Worm (Caenorhabditis elegans) whole organism, late embryonic: Measurements from ENCODE around the gene nspg-1.

Experiments used
- C08G9.2 ChIP-seq: sonication (generic microtip); optimal IDR thresholded peaks from 2 replicates; lab custom pipeline; 2016; ENCODE audit warnings: mild to moderate bottlenecking, missing genetic modification characterization, moderate library complexity, missing compliant biosample characterization
- C38D4.7 ChIP-seq: fragments of 200-800 bp; sonication (Bioruptor generic); optimal IDR thresholded peaks from 2 replicates; lab custom pipeline; 2018; ENCODE audit warnings: mild to moderate bottlenecking, missing genetic modification characterization, moderate library complexity, missing compliant biosample characterization
- F13H6.1 ChIP-seq: sonication (generic microtip); optimal IDR thresholded peaks from 2 replicates; lab custom pipeline; 2016; ENCODE audit warnings: missing genetic modification characterization, missing compliant biosample characterization
- K02D7.2 ChIP-seq: sonication (generic microtip); optimal IDR thresholded peaks from 2 replicates; lab custom pipeline; 2017; ENCODE audit warnings: mild to moderate bottlenecking, missing genetic modification characterization, missing compliant biosample characterization
- T23F11.4 ChIP-seq: fragments of 200-800 bp; sonication (Bioruptor generic); optimal IDR thresholded peaks from 2 replicates; lab custom pipeline; 2018; ENCODE audit warnings: mild to moderate bottlenecking, missing genetic modification characterization, missing compliant biosample characterization
- ahr-1 ChIP-seq: sonication (generic microtip); optimal IDR thresholded peaks from 2 replicates; lab custom pipeline; 2016; ENCODE audit warnings: missing genetic modification characterization, missing compliant biosample characterization
- ceh-18 ChIP-seq: sonication (generic microtip); optimal IDR thresholded peaks from 2 replicates; lab custom pipeline; 2016; ENCODE audit warnings: missing genetic modification characterization, missing compliant biosample characterization
- ceh-2 ChIP-seq: sonication (generic microtip); optimal IDR thresholded peaks from 2 replicates; lab custom pipeline; 2016; ENCODE audit warnings: missing genotype, missing genetic modification characterization, missing compliant biosample characterization
- ceh-22 ChIP-seq: sonication (generic microtip); optimal IDR thresholded peaks from 2 replicates; lab custom pipeline; 2017; ENCODE audit warnings: missing biosample characterization, missing genetic modification characterization
- ceh-24 ChIP-seq: sonication (generic microtip); optimal IDR thresholded peaks from 2 replicates; lab custom pipeline; 2016; ENCODE audit warnings: mild to moderate bottlenecking, missing genetic modification characterization, missing compliant biosample characterization
- ceh-45 ChIP-seq: fragments of 200-800 bp; sonication (Bioruptor generic); IDR thresholded peaks from 2 replicates; pipeline ENCODE4 v1.3.6; 2022; ENCODE audit warnings: missing genetic modification reagents, missing genetic modification characterization, missing compliant biosample characterization
- ceh-48 ChIP-seq: sonication (generic microtip); optimal IDR thresholded peaks from 2 replicates; lab custom pipeline; 2016; ENCODE audit warnings: missing genetic modification characterization, inconsistent platforms, missing compliant biosample characterization
- ceh-6 ChIP-seq: fragments of 200-800 bp; sonication (Bioruptor generic); optimal IDR thresholded peaks from 2 replicates; lab custom pipeline; 2018; ENCODE audit warnings: mild to moderate bottlenecking, missing genetic modification characterization, missing compliant biosample characterization
- che-1 ChIP-seq: sonication (generic microtip); optimal IDR thresholded peaks from 2 replicates; lab custom pipeline; 2016; ENCODE audit warnings: mild to moderate bottlenecking, missing genetic modification characterization, missing compliant biosample characterization
- dve-1 ChIP-seq: sonication (generic microtip); optimal IDR thresholded peaks from 2 replicates; lab custom pipeline; 2017; ENCODE audit warnings: antibody characterized with exemption, mild to moderate bottlenecking, missing genetic modification characterization, missing compliant biosample characterization
- elt-4 ChIP-seq: sonication (generic microtip); optimal IDR thresholded peaks from 2 replicates; lab custom pipeline; 2016; ENCODE audit warnings: missing genetic modification characterization, missing compliant biosample characterization
- eyg-1 ChIP-seq: sonication (generic microtip); optimal IDR thresholded peaks from 2 replicates; lab custom pipeline; 2016; ENCODE audit warnings: missing genotype, missing genetic modification characterization, missing compliant biosample characterization
- fkh-10 ChIP-seq: fragments of 150-350 bp; optimal IDR thresholded peaks from 2 replicates; lab custom pipeline; 2014; ENCODE audit warnings: missing biosample characterization, missing genetic modification reagents, missing genetic modification characterization
- fkh-6 ChIP-seq: sonication (generic microtip); optimal IDR thresholded peaks from 2 replicates; lab custom pipeline; 2016; ENCODE audit warnings: missing genetic modification characterization, missing compliant biosample characterization
- hlh-13 ChIP-seq: fragments of 200-800 bp; sonication (Bioruptor generic); optimal IDR thresholded peaks from 2 replicates; lab custom pipeline; 2018; ENCODE audit warnings: mild to moderate bottlenecking, missing genetic modification characterization, missing compliant biosample characterization
- hlh-15 ChIP-seq: sonication (generic microtip); optimal IDR thresholded peaks from 2 replicates; lab custom pipeline; 2016; ENCODE audit warnings: missing genetic modification characterization, missing compliant biosample characterization
- hlh-6 ChIP-seq: sonication (generic microtip); optimal IDR thresholded peaks from 2 replicates; lab custom pipeline; 2016; ENCODE audit warnings: missing genotype, missing genetic modification characterization, missing compliant biosample characterization
- hlh-8 ChIP-seq: sonication (generic microtip); optimal IDR thresholded peaks from 2 replicates; lab custom pipeline; 2016; ENCODE audit warnings: missing genotype, missing genetic modification characterization, missing compliant biosample characterization
- lin-11 ChIP-seq: fragments of 200-800 bp; sonication (Bioruptor generic); optimal IDR thresholded peaks from 2 replicates; lab custom pipeline; 2018; ENCODE audit warnings: mild to moderate bottlenecking, missing genetic modification characterization, missing compliant biosample characterization
- mec-3 ChIP-seq: sonication (generic microtip); optimal IDR thresholded peaks from 2 replicates; lab custom pipeline; 2016; ENCODE audit warnings: borderline replicate concordance, missing genetic modification characterization, missing compliant biosample characterization
- nfya-1 ChIP-seq: sonication (generic microtip); optimal IDR thresholded peaks from 2 replicates; lab custom pipeline; 2017; ENCODE audit warnings: missing genetic modification characterization, mild to moderate bottlenecking, missing compliant biosample characterization, antibody characterized with exemption, moderate library complexity
- nhr-11 ChIP-seq: fragments of 150-350 bp; optimal IDR thresholded peaks from 2 replicates; lab custom pipeline; 2014; ENCODE audit warnings: missing biosample characterization, missing genetic modification characterization
- npax-4 ChIP-seq: sonication (generic microtip); optimal IDR thresholded peaks from 2 replicates; lab custom pipeline; 2016; ENCODE audit warnings: missing genetic modification characterization, missing compliant biosample characterization
- pat-9 ChIP-seq: fragments of 200-800 bp; sonication (Bioruptor generic); optimal IDR thresholded peaks from 2 replicates; lab custom pipeline; 2018; ENCODE audit warnings: mild to moderate bottlenecking, missing genetic modification characterization, moderate library complexity, missing compliant biosample characterization
- pha-4 ChIP-seq: fragments of 150-350 bp; optimal IDR thresholded peaks from 2 replicates; lab custom pipeline; 2018; ENCODE audit warnings: missing biosample characterization, missing genetic modification reagents, missing genetic modification characterization
- pros-1 ChIP-seq: fragments of 150-350 bp; optimal IDR thresholded peaks from 2 replicates; lab custom pipeline; 2014; ENCODE audit warnings: missing biosample characterization, missing genetic modification reagents, missing genetic modification characterization
- ref-2 ChIP-seq: sonication (generic microtip); optimal IDR thresholded peaks from 2 replicates; lab custom pipeline; 2016; ENCODE audit warnings: missing genetic modification characterization, missing compliant biosample characterization
- tbx-2 ChIP-seq: sonication (generic microtip); optimal IDR thresholded peaks from 2 replicates; lab custom pipeline; 2016; ENCODE audit warnings: missing genetic modification characterization, missing compliant biosample characterization
- tbx-7 ChIP-seq: sonication (generic microtip); optimal IDR thresholded peaks from 2 replicates; lab custom pipeline; 2016; ENCODE audit warnings: missing genotype, missing genetic modification characterization, missing compliant biosample characterization
- ttx-3 ChIP-seq: sonication (generic microtip); optimal IDR thresholded peaks from 2 replicates; lab custom pipeline; 2016; ENCODE audit warnings: missing genetic modification reagents, missing genetic modification characterization, missing compliant biosample characterization
- unc-3 ChIP-seq, 2 experiments: fragments of 200-800 bp in 1 of 2; sonication (Bioruptor generic) in 1 of 2; sonication (generic microtip) in 1 of 2; conservative IDR thresholded peaks in 1 of 2; optimal IDR thresholded peaks in 1 of 2; 2 replicates each; pipeline versions ENCODE4 v1.3.6 to Lab custom; 2016 to 2022; ENCODE audit warnings: missing compliant biosample characterization in 2 of 2, missing genetic modification characterization in 2 of 2, missing genetic modification reagents in 1 of 2
- unc-86 ChIP-seq: sonication (generic microtip); optimal IDR thresholded peaks from 2 replicates; lab custom pipeline; 2016; ENCODE audit warnings: missing genetic modification characterization, missing compliant biosample characterization
- zip-5 ChIP-seq: sonication (generic microtip); optimal IDR thresholded peaks from 2 replicates; lab custom pipeline; 2016; ENCODE audit warnings: missing genetic modification characterization, missing compliant biosample characterization
- ztf-16 ChIP-seq: sonication (generic microtip); optimal IDR thresholded peaks from 2 replicates; lab custom pipeline; 2017; ENCODE audit warnings: missing genetic modification characterization, missing compliant biosample characterization

The nspg-1 gene

DNA sequence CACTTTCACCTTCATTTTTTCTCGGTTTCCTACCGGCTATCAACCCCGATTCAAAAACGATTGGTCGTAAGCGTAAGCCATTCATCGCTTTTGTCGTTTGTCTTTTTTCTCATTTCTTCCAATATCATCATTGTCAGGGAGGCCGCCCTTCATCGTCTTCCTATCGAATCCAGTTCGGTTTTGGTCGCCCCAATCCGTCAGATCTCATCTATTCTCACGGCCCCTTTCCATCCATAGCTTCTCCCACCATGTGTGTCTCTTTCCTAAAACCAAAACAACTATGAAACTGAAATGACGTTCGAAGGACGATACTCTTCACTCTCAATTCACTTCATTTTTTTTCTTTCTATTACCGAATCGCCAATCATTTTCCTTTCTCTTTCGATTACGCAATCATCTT, 8.0 kb upstream of the nspg-1 start:
- TF ChIP-seq ceh-24 (tag; lab: Kevin White, UChicago): no peak
- TF ChIP-seq tbx-2: no peak
- no peak for TF ChIP-seq pat-9 (tag; lab: Kevin White, UChicago)
- no peak for TF ChIP-seq lin-11 (tag; lab: Kevin White, UChicago)
- TF ChIP-seq ref-2 (tag; lab: Kevin White, UChicago): no peak
- no peak for TF ChIP-seq hlh-8
- no peak for TF ChIP-seq ztf-16 (tag; lab: Kevin White, UChicago)
- no peak for TF ChIP-seq C38D4.7 (GFP tag; lab: Kevin White, UChicago)
- no peak for TF ChIP-seq mec-3 (tag; lab: Kevin White, UChicago)
- no peak for TF ChIP-seq ttx-3
- TF ChIP-seq hlh-6: no peak
- no peak for TF ChIP-seq F13H6.1
- no peak for TF ChIP-seq ceh-18 (tag; lab: Kevin White, UChicago)
- TF ChIP-seq unc-86 (tag; lab: Kevin White, UChicago): no peak

DNA sequence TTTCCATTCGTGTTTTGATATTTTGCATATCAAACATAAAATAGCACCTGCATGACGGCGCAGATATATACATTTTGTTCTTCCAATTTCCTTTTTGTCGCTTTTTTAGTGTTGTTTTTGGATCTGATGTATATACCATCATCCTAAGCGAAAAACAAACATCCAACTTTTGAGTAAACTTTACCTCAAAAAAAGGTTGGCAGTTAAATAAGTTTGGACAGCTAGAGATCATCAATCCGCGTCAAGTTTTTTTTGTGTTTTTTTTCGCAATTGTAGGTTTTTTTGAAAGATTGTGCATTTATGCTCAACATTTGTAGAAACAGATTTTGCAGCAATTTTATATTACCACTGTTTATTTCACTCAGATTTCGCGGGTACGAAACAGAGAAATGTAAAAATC, 3.9 kb upstream of the nspg-1 start, which contains the start of gene bus-19:
TSS of gene bus-19 (plus strand) at position 301 of the 400 bp plus-strand sequence.
- no peak for TF ChIP-seq unc-86 (tag; lab: Kevin White, UChicago)
- no peak for TF ChIP-seq nhr-11 (tag; lab: Kevin White, UChicago)
- TF ChIP-seq dve-1: no peak
- TF ChIP-seq ahr-1 (tag; lab: Kevin White, UChicago): no peak
- TF ChIP-seq tbx-7: no peak
- no peak for TF ChIP-seq eyg-1 (tag; lab: Kevin White, UChicago)
- TF ChIP-seq zip-5 (tag; lab: Kevin White, UChicago): no peak
- no peak for TF ChIP-seq nfya-1 (tag; lab: Kevin White, UChicago)
- TF ChIP-seq npax-4 (tag; lab: Kevin White, UChicago): no peak
- TF ChIP-seq ceh-22 (tag; lab: Kevin White, UChicago): no peak
- TF ChIP-seq ceh-48 (tag; lab: Kevin White, UChicago): no peak
- no peak for TF ChIP-seq tbx-2
- TF ChIP-seq lin-11 (tag; lab: Kevin White, UChicago): no peak
- no peak for TF ChIP-seq che-1 (tag; lab: Kevin White, UChicago)
- TF ChIP-seq K02D7.2: no peak
- TF ChIP-seq unc-3 (GFP tag; conservative IDR thresholded peaks at IDR 0.05; lab: Robert Waterston, UW): no peak
- no peak for TF ChIP-seq unc-3 (tag; optimal IDR thresholded peaks at IDR 0.05; lab: Kevin White, UChicago)
- TF ChIP-seq T23F11.4 (GFP tag; lab: Kevin White, UChicago): no peak
- no peak for TF ChIP-seq hlh-13 (GFP tag; lab: Kevin White, UChicago)
- no peak for TF ChIP-seq hlh-6
- no peak for TF ChIP-seq C08G9.2

DNA sequence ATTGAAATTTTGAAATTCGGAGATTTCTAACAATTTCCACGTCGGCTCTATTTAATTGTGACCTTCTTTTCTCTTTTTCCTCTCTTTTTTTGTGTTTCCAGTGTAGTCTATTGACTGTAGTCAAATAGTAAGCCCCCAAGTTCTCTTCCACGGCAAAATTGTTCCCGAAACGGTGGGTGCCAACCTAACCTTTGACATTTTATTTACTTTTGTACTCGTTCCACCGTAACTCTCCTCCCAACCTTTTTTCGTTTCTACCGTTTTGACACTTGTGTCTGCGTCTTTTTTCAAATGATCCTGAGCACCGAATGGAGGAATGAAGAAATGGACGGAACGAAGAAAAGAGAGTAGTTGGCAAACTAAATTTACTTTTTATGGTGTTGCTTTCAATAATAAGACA, 2.8 kb upstream of the nspg-1 start:
- TF ChIP-seq lin-11 (tag; lab: Kevin White, UChicago) (no peak), ceh-6 (GFP tag; lab: Kevin White, UChicago) (no peak), unc-3 (GFP tag; conservative IDR thresholded peaks at IDR 0.05; lab: Robert Waterston, UW) (no peak), unc-3 (tag; optimal IDR thresholded peaks at IDR 0.05; lab: Kevin White, UChicago) (no peak), F13H6.1 (no peak), ttx-3 (no peak), eyg-1 (tag; lab: Kevin White, UChicago) (no peak), elt-4 (tag; lab: Kevin White, UChicago) (no peak), ceh-2 (tag; lab: Kevin White, UChicago) (no peak), hlh-15 (tag; lab: Kevin White, UChicago) (no peak), ceh-22 (tag; lab: Kevin White, UChicago) (no peak), pros-1 (no peak), zip-5 (tag; lab: Kevin White, UChicago) (no peak), tbx-7 (no peak), ceh-45 (GFP tag; lab: Robert Waterston, UW) (no peak), fkh-10 (GFP tag; lab: Kevin White, UChicago) (no peak), fkh-6 (tag; lab: Kevin White, UChicago) (no peak), pha-4 (no peak)
